Fruit fly (Drosophila melanogaster) whole organism, prepupa: ENCODE results near the gene spict.
A peak's percentile ranks its signal among the peaks of the same experiment; 100 is the strongest.

ENCODE experiments used
- CG10631 ChIP-seq: fragments of 200-800 bp; sonication (Bioruptor generic); optimal IDR thresholded peaks from 2 replicates; lab custom pipeline; 2016; ENCODE audit warnings: missing biosample characterization, missing genetic modification characterization
- CG10669 ChIP-seq: fragments of 200-800 bp; sonication (Bioruptor generic); optimal IDR thresholded peaks from 3 replicates; lab custom pipeline; 2018; ENCODE audit warnings: missing biosample characterization, mild to moderate bottlenecking, missing genetic modification characterization, moderate library complexity
- CG11762 ChIP-seq: fragments of 200-800 bp; sonication (Bioruptor generic); optimal IDR thresholded peaks from 3 replicates; lab custom pipeline; 2016; ENCODE audit warnings: missing biosample characterization, missing genetic modification characterization; ENCODE audit not compliant: insufficient read depth
- CG11902 ChIP-seq: fragments of 200-800 bp; sonication (Bioruptor generic); optimal IDR thresholded peaks from 3 replicates; lab custom pipeline; 2016; ENCODE audit warnings: missing biosample characterization, missing genetic modification characterization
- CG15336 ChIP-seq: fragments of 200-800 bp; sonication (Bioruptor generic); IDR thresholded peaks from 2 replicates; pipeline ENCODE4 v1.3.6; 2022; ENCODE audit warnings: missing biosample characterization, missing genetic modification characterization
- CG1621 ChIP-seq: fragments of 200-800 bp; sonication (Bioruptor generic); optimal IDR thresholded peaks from 3 replicates; lab custom pipeline; 2018; ENCODE audit warnings: missing biosample characterization, mild to moderate bottlenecking, missing genetic modification characterization
- CG3919 ChIP-seq: fragments of 200-800 bp; sonication (Bioruptor generic); optimal IDR thresholded peaks from 3 replicates; lab custom pipeline; 2016; ENCODE audit warnings: missing biosample characterization, missing genetic modification characterization
- CG4318 ChIP-seq: fragments of 200-800 bp; sonication (Bioruptor generic); optimal IDR thresholded peaks from 3 replicates; lab custom pipeline; 2017; ENCODE audit warnings: missing biosample characterization, mild to moderate bottlenecking, missing genetic modification characterization
- CG6163 ChIP-seq: fragments of 200-800 bp; sonication (Bioruptor generic); IDR thresholded peaks from 3 replicates; pipeline ENCODE4 v1.3.6; 2022; ENCODE audit warnings: missing biosample characterization, missing genetic modification characterization
- CG6792 ChIP-seq: fragments of 200-800 bp; sonication (Bioruptor generic); optimal IDR thresholded peaks from 3 replicates; lab custom pipeline; 2016; ENCODE audit warnings: missing biosample characterization, missing genetic modification characterization
- CG6808 ChIP-seq: fragments of 200-800 bp; sonication (Bioruptor generic); optimal IDR thresholded peaks from 3 replicates; lab custom pipeline; 2017; ENCODE audit warnings: missing biosample characterization, missing genetic modification characterization, mild to moderate bottlenecking, moderate library complexity, missing genetic modification reagents
- CG6854 ChIP-seq: fragments of 200-800 bp; sonication (Bioruptor generic); optimal IDR thresholded peaks from 2 replicates; lab custom pipeline; 2017; ENCODE audit warnings: missing biosample characterization, mild to moderate bottlenecking, missing genetic modification characterization
- CG7368 ChIP-seq: fragments of 200-800 bp; sonication (Bioruptor generic); optimal IDR thresholded peaks from 3 replicates; lab custom pipeline; 2016; ENCODE audit warnings: missing biosample characterization, missing genetic modification characterization
- CG8119 ChIP-seq: fragments of 200-800 bp; sonication (Bioruptor generic); IDR thresholded peaks from 3 replicates; pipeline ENCODE4 v1.3.6; 2022; ENCODE audit warnings: missing biosample characterization, missing genetic modification characterization
- CG8632 ChIP-seq: fragments of 200-800 bp; sonication (Bioruptor generic); optimal IDR thresholded peaks from 3 replicates; lab custom pipeline; 2016; ENCODE audit warnings: missing biosample characterization, missing genetic modification characterization
- Eip78C ChIP-seq: fragments of 200-800 bp; sonication (Bioruptor generic); peaks from one replicate; lab custom pipeline; 2016; ENCODE audit warnings: missing biosample characterization, missing genetic modification characterization
- Ets21C ChIP-seq: fragments of 200-800 bp; sonication (Bioruptor generic); optimal IDR thresholded peaks from 3 replicates; lab custom pipeline; 2016; ENCODE audit warnings: missing biosample characterization, missing genetic modification characterization
- Gug ChIP-seq: fragments of 200-800 bp; sonication (Bioruptor generic); IDR thresholded peaks from 2 replicates; pipeline ENCODE4 v1.3.6; 2022; ENCODE audit warnings: missing biosample characterization, missing genetic modification characterization
- Hr38 ChIP-seq: sonication (Bioruptor generic); optimal IDR thresholded peaks from 2 replicates; lab custom pipeline; 2016; ENCODE audit warnings: missing biosample characterization, missing genetic modification characterization
- Hr39 ChIP-seq: fragments of 200-800 bp; sonication (Bioruptor generic); optimal IDR thresholded peaks from 2 replicates; lab custom pipeline; 2016; ENCODE audit warnings: missing biosample characterization, missing genetic modification characterization
- Lpt ChIP-seq: fragments of 200-800 bp; sonication (Bioruptor generic); optimal IDR thresholded peaks from 3 replicates; lab custom pipeline; 2016; ENCODE audit warnings: missing biosample characterization, missing genetic modification characterization
- Met ChIP-seq: fragments of 200-800 bp; sonication (Bioruptor generic); optimal IDR thresholded peaks from 3 replicates; lab custom pipeline; 2016; ENCODE audit warnings: missing biosample characterization, missing genetic modification characterization
- OdsH ChIP-seq: fragments of 200-800 bp; sonication (Bioruptor generic); optimal IDR thresholded peaks from 3 replicates; lab custom pipeline; 2016; ENCODE audit warnings: missing biosample characterization, missing genetic modification characterization
- Sox15 ChIP-seq: fragments of 200-800 bp; sonication (Bioruptor generic); optimal IDR thresholded peaks from 3 replicates; lab custom pipeline; 2016; ENCODE audit warnings: missing biosample characterization, missing genetic modification characterization
- achi ChIP-seq: fragments of 200-800 bp; sonication (Bioruptor generic); optimal IDR thresholded peaks from 3 replicates; lab custom pipeline; 2016; ENCODE audit warnings: missing biosample characterization, missing genetic modification characterization
- acj6 ChIP-seq: fragments of 200-800 bp; sonication (Bioruptor generic); optimal IDR thresholded peaks from 3 replicates; lab custom pipeline; 2016; ENCODE audit warnings: missing biosample characterization, missing genetic modification characterization
- cyc ChIP-seq: fragments of 200-800 bp; sonication (Bioruptor generic); optimal IDR thresholded peaks from 3 replicates; lab custom pipeline; 2016; ENCODE audit warnings: missing biosample characterization, missing genetic modification characterization
- eg ChIP-seq: fragments of 200-800 bp; sonication (Bioruptor generic); IDR thresholded peaks from 3 replicates; pipeline ENCODE4 v1.3.6; 2022; ENCODE audit warnings: missing biosample characterization, missing genetic modification characterization
- esn ChIP-seq: fragments of 200-800 bp; sonication (Bioruptor generic); optimal IDR thresholded peaks from 2 replicates; lab custom pipeline; 2016; ENCODE audit warnings: missing biosample characterization, mild to moderate bottlenecking, missing genetic modification characterization, moderate library complexity
- fd59A ChIP-seq: fragments of 200-800 bp; sonication (Bioruptor generic); optimal IDR thresholded peaks from 2 replicates; lab custom pipeline; 2017; ENCODE audit warnings: missing biosample characterization, mild to moderate bottlenecking, missing genetic modification characterization, missing genetic modification reagents
- fkh ChIP-seq: fragments of 200-800 bp; sonication (Bioruptor generic); optimal IDR thresholded peaks from 3 replicates; lab custom pipeline; 2017; ENCODE audit warnings: missing biosample characterization, mild to moderate bottlenecking, missing genetic modification characterization, moderate library complexity
- pdm3 ChIP-seq: fragments of 200-800 bp; sonication (Bioruptor generic); optimal IDR thresholded peaks from 3 replicates; lab custom pipeline; 2016; ENCODE audit warnings: missing biosample characterization, missing genetic modification characterization
- spab ChIP-seq: fragments of 200-800 bp; sonication (Bioruptor generic); optimal IDR thresholded peaks from 2 replicates; lab custom pipeline; 2017; ENCODE audit warnings: missing biosample characterization, mild to moderate bottlenecking, missing genetic modification characterization, missing genetic modification reagents
- ss ChIP-seq, 2 experiments: fragments of 200-800 bp; sonication (Bioruptor generic); optimal IDR thresholded peaks; 2 replicates in 1 of 2; 3 replicates in 1 of 2; lab custom pipeline; 2017 to 2018; ENCODE audit warnings: mild to moderate bottlenecking in 2 of 2, missing biosample characterization in 2 of 2, missing genetic modification characterization in 2 of 2, moderate library complexity in 1 of 2
- topi ChIP-seq: fragments of 200-800 bp; sonication (Bioruptor generic); optimal IDR thresholded peaks from 3 replicates; lab custom pipeline; 2016; ENCODE audit warnings: missing biosample characterization, missing genetic modification characterization
- vri ChIP-seq: fragments of 200-800 bp; sonication (Bioruptor generic); optimal IDR thresholded peaks from 3 replicates; lab custom pipeline; 2016; ENCODE audit warnings: missing biosample characterization, mild to moderate bottlenecking, missing genetic modification characterization

The spict gene

dm6 chr2L:12708576-12708975, 4.1 kb downstream of the spict start:
- TF ChIP-seq CG6163 (GFP tag; lab: Robert Waterston, UW) (no peak), acj6 (GFP tag; lab: Kevin White, UChicago) (no peak), Eip78C (GFP tag; lab: Kevin White, UChicago) (no peak), CG10631 (GFP tag; lab: Kevin White, UChicago) (no peak), topi (GFP tag; lab: Kevin White, UChicago) (no peak), CG8632 (GFP tag; lab: Kevin White, UChicago) (no peak), OdsH (GFP tag; lab: Kevin White, UChicago) (no peak), Hr39 (no peak), CG4318 (GFP tag; lab: Kevin White, UChicago) (no peak), Ets21C (GFP tag; lab: Kevin White, UChicago) (no peak), eg (GFP tag; lab: Robert Waterston, UW) (no peak), CG10669 (GFP tag; lab: Kevin White, UChicago) (no peak), achi (no peak), Lpt (GFP tag; lab: Kevin White, UChicago) (no peak), ss (GFP tag; optimal IDR thresholded peaks at IDR 0.05; lab: Kevin White, UChicago) (no peak), CG11762 (no peak), cyc (GFP tag; lab: Kevin White, UChicago) (no peak), CG6792 (GFP tag; lab: Kevin White, UChicago) (no peak), CG15336 (GFP tag; lab: Robert Waterston, UW) (no peak), Hr38 (GFP tag; lab: Kevin White, UChicago) (no peak)
- TF ChIP-seq, all 60 proteins: peak for 0

dm6 chr2L:12712255-12712654, 7.7 kb downstream of the spict start:
- TF ChIP-seq esn (GFP tag; lab: Kevin White, UChicago) (peak; percentile 7), Met (GFP tag; lab: Kevin White, UChicago) (no peak)
- TF ChIP-seq, all 60 proteins: peak for 1

- no peak for TF ChIP-seq Sox15
- no peak for TF ChIP-seq CG6854 (GFP tag; lab: Kevin White, UChicago)
- TF ChIP-seq spab (GFP tag; lab: Kevin White, UChicago) = no peak
- no peak for TF ChIP-seq CG1621
- no peak for TF ChIP-seq CG6792 (GFP tag; lab: Kevin White, UChicago)
- no peak for TF ChIP-seq topi (GFP tag; lab: Kevin White, UChicago)
- TF ChIP-seq CG6808 (GFP tag; lab: Kevin White, UChicago) = no peak
- TF ChIP-seq fd59A (GFP tag; lab: Kevin White, UChicago) = no peak
- TF ChIP-seq Eip78C (GFP tag; lab: Kevin White, UChicago) = no peak
- no peak for TF ChIP-seq Met (GFP tag; lab: Kevin White, UChicago)
- TF ChIP-seq Gug = no peak
- no peak for TF ChIP-seq pdm3
- no peak for TF ChIP-seq vri (GFP tag; lab: Kevin White, UChicago)
- no peak for TF ChIP-seq Ets21C (GFP tag; lab: Kevin White, UChicago)
- TF ChIP-seq CG7368 (GFP tag; lab: Kevin White, UChicago) = no peak
- TF ChIP-seq CG11902 = no peak
- TF ChIP-seq Hr39 = no peak
- no peak for TF ChIP-seq CG3919
These were observed 8.3 kb downstream of the spict start, which contains the start of gene CG5787 for dm6 chr2L:12712852-12713251. Gene CG5787, minus strand, starts transcription at chr2L:12712952.

dm6 chr2L:12718437-12719376, 14.2 kb downstream of the spict start, which contains the start of gene MRP:
Gene MRP, plus strand, starts transcription at chr2L:12719045.
- TF ChIP-seq OdsH (GFP tag; lab: Kevin White, UChicago) (no peak), fkh (peak; percentile 64), CG8119 (GFP tag; lab: Robert Waterston, UW) (0 out of 3 replicates have a peak, but pooled peaks have one; percentile 34), CG15336 (GFP tag; lab: Robert Waterston, UW) (0 out of 2 replicates have a peak, but pooled peaks have one; percentile 6), vri (GFP tag; lab: Kevin White, UChicago) (peak; percentile 23)
